Worm (Caenorhabditis elegans) whole organism, mixed stage, embryonic: ENCODE measurements around the gene madf-4.

Experiments
- ceh-83 ChIP-seq: fragments of 200-800 bp; sonication (Bioruptor generic); optimal IDR thresholded peaks from 2 replicates; lab custom pipeline; 2018; ENCODE audit warnings: mild to moderate bottlenecking, missing genetic modification characterization, missing compliant biosample characterization
- ces-1 ChIP-seq: fragments of 150-350 bp; optimal IDR thresholded peaks from 2 replicates; lab custom pipeline; 2014; ENCODE audit warnings: missing biosample characterization, missing genetic modification reagents, missing genetic modification characterization
- nhr-76 ChIP-seq: sonication (generic microtip); optimal IDR thresholded peaks from 2 replicates; lab custom pipeline; 2017; ENCODE audit warnings: missing biosample characterization, missing genetic modification characterization

ce11 chrV:10000760-10001159, 38.5 kb upstream of the madf-4 start, which contains the start of gene K08H10.10:
- TF ChIP-seq ces-1 (GFP tag; lab: Kevin White, UChicago) (no peak), nhr-76 (tag; lab: Kevin White, UChicago) (no peak), ceh-83 (GFP tag; lab: Kevin White, UChicago) (no peak)
